Fruit fly (Drosophila melanogaster): ENCODE measurements around the gene Rich.

Gene Rich

DNA sequence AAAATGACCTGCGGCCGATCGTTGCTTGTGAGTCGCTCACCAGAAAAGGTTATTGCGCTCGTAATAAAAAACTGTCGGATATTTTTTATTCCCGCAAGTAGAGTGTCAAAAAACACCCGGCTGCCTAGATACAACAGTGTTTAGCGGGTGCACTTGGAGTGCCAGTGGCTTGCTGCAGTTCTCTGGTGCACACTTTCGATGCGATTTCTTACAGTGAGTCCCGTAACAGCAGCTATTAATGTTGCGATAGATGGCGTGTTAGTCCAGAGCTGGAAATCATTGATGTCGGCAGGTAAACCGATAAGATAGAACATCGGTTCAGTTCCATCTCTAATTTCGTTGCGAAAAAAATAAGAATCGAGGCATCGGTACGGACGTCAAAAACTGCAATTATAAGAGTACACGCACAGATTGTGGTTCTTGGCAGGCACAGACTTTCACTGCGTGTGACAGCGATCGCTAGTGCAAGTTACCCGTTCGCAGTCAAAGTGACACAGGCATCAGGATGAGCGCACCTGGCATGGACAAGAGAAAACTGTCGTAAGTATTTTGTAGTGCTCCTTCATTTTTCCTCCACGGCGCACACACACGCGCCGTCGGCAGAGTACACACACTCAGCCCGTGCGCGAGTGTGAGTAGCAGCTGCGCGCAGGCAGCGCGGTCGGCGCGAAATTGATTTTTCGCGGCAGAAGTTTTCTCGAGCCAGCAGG is 4.7 kb upstream of the Rich start, which contains the start of gene Csp (continued):
- TF ChIP-seq salr (GFP tag; optimal IDR thresholded peaks at IDR 0.05): no peak
- TF ChIP-seq CG9139 (GFP tag; optimal IDR thresholded peaks at IDR 0.05): no peak
- TF ChIP-seq OdsH (GFP tag; optimal IDR thresholded peaks at IDR 0.05): peak; percentile 18
- no peak for TF ChIP-seq Lpt (GFP tag; optimal IDR thresholded peaks at IDR 0.05)
- TF ChIP-seq svp (GFP tag): peak; percentile 67
- TF ChIP-seq vri (GFP tag; optimal IDR thresholded peaks at IDR 0.05): no peak
- TF ChIP-seq CG3919 (GFP tag; optimal IDR thresholded peaks at IDR 0.05): peak; percentile 52
- TF ChIP-seq Gug (GFP tag; IDR thresholded peaks at IDR 0.05): peak; percentile 47; the same call in 1 of the 2 replicates
- TF ChIP-seq CG6163 (GFP tag; IDR thresholded peaks at IDR 0.05): peak; percentile 47; the same call in 1 of the 3 replicates
- peak; percentile 6 for TF ChIP-seq CG34406 (GFP tag; optimal IDR thresholded peaks at IDR 0.05)
- TF ChIP-seq fd85E (GFP tag; optimal IDR thresholded peaks at IDR 0.05): no peak
- peak; percentile 78 for TF ChIP-seq Eip78C (GFP tag)
- peak; percentile 21 for TF ChIP-seq cyc (GFP tag; optimal IDR thresholded peaks at IDR 0.05)
- no peak for TF ChIP-seq Sox14 (GFP tag; optimal IDR thresholded peaks at IDR 0.05)
- TF ChIP-seq CG1621 (tag; optimal IDR thresholded peaks at IDR 0.05): peak; percentile 26
- no peak for TF ChIP-seq CG8119 (GFP tag; IDR thresholded peaks at IDR 0.05)
- TF ChIP-seq CG4318 (GFP tag; optimal IDR thresholded peaks at IDR 0.05): no peak
- peak; percentile 18 for TF ChIP-seq pdm3 (GFP tag; optimal IDR thresholded peaks at IDR 0.05)
- TF ChIP-seq Ets96B (tag; optimal IDR thresholded peaks at IDR 0.05): no peak
- peak; percentile 28 for TF ChIP-seq Hr39 (GFP tag; optimal IDR thresholded peaks at IDR 0.05)
- peak; percentile 21 for TF ChIP-seq lz (GFP tag; optimal IDR thresholded peaks at IDR 0.05)
- TF ChIP-seq Blimp-1 (GFP tag; optimal IDR thresholded peaks at IDR 0.05): peak; percentile 18
- TF ChIP-seq spab (GFP tag; optimal IDR thresholded peaks at IDR 0.05): no peak

DNA sequence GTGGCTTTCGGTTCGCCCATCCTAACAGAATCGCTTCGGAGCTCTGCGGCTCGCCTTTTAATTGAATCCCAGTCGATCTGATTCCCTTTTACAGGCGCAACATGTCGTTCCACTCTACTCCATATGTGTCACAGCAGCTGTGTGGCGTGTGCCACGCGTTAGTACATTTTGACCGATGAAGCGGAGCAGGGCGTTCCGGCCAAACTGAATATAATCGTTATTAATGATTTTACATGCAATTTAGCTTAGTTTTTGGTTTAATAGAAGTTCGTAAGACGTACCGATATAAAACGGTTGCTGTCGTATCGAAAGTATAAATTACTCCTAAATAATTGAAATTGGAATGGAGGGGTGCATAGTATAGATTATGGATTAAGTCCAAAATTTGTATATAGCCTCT is 3.8 kb upstream of the Rich start, which contains the start of gene CG11523:
Gene CG11523 (minus strand): TSS at position 145 of the 400 bp plus-strand sequence.
- TF ChIP-seq fd59A (GFP tag; optimal IDR thresholded peaks at IDR 0.05) (no peak), CG3032 (tag; optimal IDR thresholded peaks at IDR 0.05) (peak; percentile 39), spab (GFP tag; optimal IDR thresholded peaks at IDR 0.05) (no peak), CG8119 (GFP tag; IDR thresholded peaks at IDR 0.05) (no peak), lz (GFP tag; optimal IDR thresholded peaks at IDR 0.05) (no peak), CG1621 (tag; optimal IDR thresholded peaks at IDR 0.05) (peak; percentile 95), ss (GFP tag; optimal IDR thresholded peaks at IDR 0.05) (no peak), CG3919 (GFP tag; optimal IDR thresholded peaks at IDR 0.05) (peak; percentile 23), dac (GFP tag; optimal IDR thresholded peaks at IDR 0.05) (no peak), Eip78C (GFP tag) (peak; percentile 69), Eip75B (GFP tag; optimal IDR thresholded peaks at IDR 0.05) (no peak), Lpt (GFP tag; optimal IDR thresholded peaks at IDR 0.05) (no peak), cyc (GFP tag; optimal IDR thresholded peaks at IDR 0.05) (peak; percentile 4), pdm3 (GFP tag; optimal IDR thresholded peaks at IDR 0.05) (peak; percentile 23), salr (GFP tag; optimal IDR thresholded peaks at IDR 0.05) (no peak), net (GFP tag; optimal IDR thresholded peaks at IDR 0.05) (no peak), eg (GFP tag; IDR thresholded peaks at IDR 0.05) (peak; percentile 5; the same call in 1 of the 3 replicates), CG7368 (GFP tag; optimal IDR thresholded peaks at IDR 0.05) (no peak), Sox14 (GFP tag; optimal IDR thresholded peaks at IDR 0.05) (peak; percentile 14), Hr39 (GFP tag; optimal IDR thresholded peaks at IDR 0.05) (peak; percentile 46), CG4318 (GFP tag; optimal IDR thresholded peaks at IDR 0.05) (no peak), CG10669 (GFP tag; optimal IDR thresholded peaks at IDR 0.05) (peak; percentile 95), CG31627 (GFP tag; optimal IDR thresholded peaks at IDR 0.05) (peak; percentile 21), fkh (GFP tag; optimal IDR thresholded peaks at IDR 0.05) (no peak), CG6163 (GFP tag; IDR thresholded peaks at IDR 0.05) (no peak), Ets21C (GFP tag; optimal IDR thresholded peaks at IDR 0.05) (peak; percentile 11)

DNA sequence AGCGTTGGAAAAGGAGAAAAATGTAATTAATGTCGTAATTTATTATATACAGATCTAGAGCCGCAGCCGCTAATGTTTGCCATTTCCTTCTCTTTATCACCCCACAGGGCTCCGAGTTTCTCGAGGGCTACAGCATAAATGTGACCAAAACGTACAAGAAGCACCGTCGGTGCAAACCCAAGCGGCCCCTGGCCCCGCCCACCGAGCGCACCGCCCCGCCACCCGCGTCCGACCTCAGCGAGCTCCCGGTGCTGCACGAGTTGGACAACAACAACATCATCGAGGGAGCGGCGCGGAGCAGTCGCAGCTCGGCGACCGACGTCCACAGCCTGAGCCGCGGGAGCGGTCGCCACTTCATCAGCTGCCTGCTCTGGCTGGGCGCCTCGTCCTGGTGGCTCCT is 20.5 kb downstream of the Rich start:
- TF ChIP-seq CG6808 (GFP tag; optimal IDR thresholded peaks at IDR 0.05): no peak

All from whole organism, prepupa.